Worm (Caenorhabditis elegans): Measurements from ENCODE around the gene kin-36.
A peak's percentile ranks its signal among the peaks of the same experiment; 100 is the strongest.
"Not testable (repeated sequence)": the region's sequence is repeated elsewhere in the genome, so short reads cannot be mapped to it uniquely, and the experiment has no call there.

Gene kin-36

ce11 chrIV:4725478-4725920 lies 46.7 kb downstream of the kin-36 start:
- peak; percentile 86 for TF ChIP-seq sma-3 (GFP tag; optimal IDR thresholded peaks at IDR 0.05)
- TF ChIP-seq ztf-4 (tag; optimal IDR thresholded peaks at IDR 0.05) = peak; percentile 19
- peak; percentile 74 for TF ChIP-seq ZK546.5 (tag; optimal IDR thresholded peaks at IDR 0.05)
- TF ChIP-seq sma-9 (GFP tag; optimal IDR thresholded peaks at IDR 0.05) = peak; percentile 50
- TF ChIP-seq sma-9 (tag; optimal IDR thresholded peaks at IDR 0.05) = not testable (repeated sequence)
- TF ChIP-seq nhr-21 (tag; optimal IDR thresholded peaks at IDR 0.05) = peak; percentile 65
- peak; percentile 58 for TF ChIP-seq gmeb-1 (tag; optimal IDR thresholded peaks at IDR 0.05)
- peak; percentile 95 to 98 for TF ChIP-seq lsy-2 (tag; optimal IDR thresholded peaks at IDR 0.05)
- TF ChIP-seq C34F6.9 (tag; optimal IDR thresholded peaks at IDR 0.05) = peak; percentile 32
- peak; percentile 36 for TF ChIP-seq crh-2 (tag; optimal IDR thresholded peaks at IDR 0.05)
- peak; percentile 13 for TF ChIP-seq blmp-1 (tag; optimal IDR thresholded peaks at IDR 0.05; ENCODE audit: insufficient read depth)
- peak; percentile 29 for TF ChIP-seq nhr-129 (tag; optimal IDR thresholded peaks at IDR 0.05)
- peak; percentile 11 for TF ChIP-seq nhr-6 (tag; optimal IDR thresholded peaks at IDR 0.05)
- TF ChIP-seq mab-5 (tag; optimal IDR thresholded peaks at IDR 0.05) = peak; percentile 16
- peak; percentile 34 for TF ChIP-seq nhr-11 (tag; optimal IDR thresholded peaks at IDR 0.05)
- TF ChIP-seq R02D3.7 (tag; optimal IDR thresholded peaks at IDR 0.05) = peak; percentile 21
- TF ChIP-seq lin-13 (GFP tag; optimal IDR thresholded peaks at IDR 0.05) = peak; percentile 68
- peak; percentile 65 for TF ChIP-seq nhr-25 (tag; optimal IDR thresholded peaks at IDR 0.05)
- peak; percentile 81 for TF ChIP-seq F13H6.1 (tag; optimal IDR thresholded peaks at IDR 0.05)
- peak; percentile 35 for TF ChIP-seq unc-55 (GFP tag; optimal IDR thresholded peaks at IDR 0.05)

ce11 chrIV:4727935-4728334 lies 49.1 kb downstream of the kin-36 start:
- TF ChIP-seq nhr-129 (tag; optimal IDR thresholded peaks at IDR 0.05) = peak; percentile 13
- peak; percentile 53 for TF ChIP-seq sma-9 (GFP tag; optimal IDR thresholded peaks at IDR 0.05)
- TF ChIP-seq sma-9 (tag; optimal IDR thresholded peaks at IDR 0.05) = not testable (repeated sequence)
- TF ChIP-seq crh-2 (tag; optimal IDR thresholded peaks at IDR 0.05) = peak; percentile 67
- TF ChIP-seq sem-4 (tag; optimal IDR thresholded peaks at IDR 0.05) = peak; percentile 46
- TF ChIP-seq fos-1 (tag; optimal IDR thresholded peaks at IDR 0.05) = peak; percentile 33
- TF ChIP-seq ceh-82 (tag; optimal IDR thresholded peaks at IDR 0.05) = peak; percentile 4
- peak; percentile 34 for TF ChIP-seq R02D3.7 (tag; optimal IDR thresholded peaks at IDR 0.05)
- TF ChIP-seq nhr-21 (tag; optimal IDR thresholded peaks at IDR 0.05) = peak; percentile 74
- TF ChIP-seq C34F6.9 (tag; optimal IDR thresholded peaks at IDR 0.05) = peak; percentile 62
- peak; percentile 83 for TF ChIP-seq nhr-25 (tag; optimal IDR thresholded peaks at IDR 0.05)
- TF ChIP-seq ZK546.5 (tag; optimal IDR thresholded peaks at IDR 0.05) = peak; percentile 80
- peak; percentile 65 for TF ChIP-seq gmeb-1 (tag; optimal IDR thresholded peaks at IDR 0.05)
- peak; percentile 95 for TF ChIP-seq sma-3 (GFP tag; optimal IDR thresholded peaks at IDR 0.05)
- TF ChIP-seq unc-55 (GFP tag; optimal IDR thresholded peaks at IDR 0.05) = peak; percentile 58
- TF ChIP-seq mab-5 (tag; optimal IDR thresholded peaks at IDR 0.05) = peak; percentile 68
- peak; percentile 72 for TF ChIP-seq lin-13 (GFP tag; optimal IDR thresholded peaks at IDR 0.05)
- peak; percentile 97 to 98 for TF ChIP-seq lsy-2 (tag; optimal IDR thresholded peaks at IDR 0.05)
- TF ChIP-seq F13H6.1 (tag; optimal IDR thresholded peaks at IDR 0.05) = peak; percentile 90
- TF ChIP-seq nhr-6 (tag; optimal IDR thresholded peaks at IDR 0.05) = peak; percentile 11
- TF ChIP-seq Y55F3AM.14 (GFP tag; optimal IDR thresholded peaks at IDR 0.05) = peak; percentile 91
- peak; percentile 5 for TF ChIP-seq ztf-4 (tag; optimal IDR thresholded peaks at IDR 0.05)

Measured in whole organism, L2 larva.